Worm (Caenorhabditis elegans) whole organism, L2 larva: ENCODE data around the gene lin-29.

ENCODE experiments used
- R02D3.7 ChIP-seq: fragments of 150-350 bp; optimal IDR thresholded peaks from 2 replicates; lab custom pipeline; 2014; ENCODE audit warnings: missing biosample characterization, missing genetic modification characterization
- Y55F3AM.14 ChIP-seq: fragments of 200-800 bp; sonication (Bioruptor generic); optimal IDR thresholded peaks from 2 replicates; lab custom pipeline; 2018; ENCODE audit warnings: mild to moderate bottlenecking, missing genetic modification characterization, missing compliant biosample characterization
- alr-1 ChIP-seq: fragments of 150-350 bp; optimal IDR thresholded peaks from 2 replicates; lab custom pipeline; 2014; ENCODE audit warnings: missing biosample characterization, missing genetic modification characterization
- aly-2 ChIP-seq: fragments of 150-350 bp; optimal IDR thresholded peaks from 2 replicates; lab custom pipeline; 2014; ENCODE audit warnings: missing biosample characterization, missing genetic modification characterization
- blmp-1 ChIP-seq: sonication (generic microtip); optimal IDR thresholded peaks from 2 replicates; lab custom pipeline; 2017; ENCODE audit warnings: missing genetic modification characterization, mild to moderate bottlenecking, missing compliant biosample characterization, antibody characterized with exemption, moderate library complexity; ENCODE audit not compliant: insufficient read depth
- crh-2 ChIP-seq: sonication (generic microtip); optimal IDR thresholded peaks from 2 replicates; lab custom pipeline; 2017; ENCODE audit warnings: missing biosample characterization, missing genetic modification characterization
- dmd-4 ChIP-seq: sonication (generic microtip); optimal IDR thresholded peaks from 2 replicates; lab custom pipeline; 2017; ENCODE audit warnings: missing biosample characterization, missing genetic modification characterization
- egl-27 ChIP-seq: sonication (generic microtip); optimal IDR thresholded peaks from 3 replicates; lab custom pipeline; 2017; ENCODE audit warnings: missing biosample characterization, missing genetic modification reagents, missing genetic modification characterization
- elt-1 ChIP-seq: fragments of 150-350 bp; optimal IDR thresholded peaks from 2 replicates; lab custom pipeline; 2014; ENCODE audit warnings: missing biosample characterization, missing genetic modification characterization
- elt-3 ChIP-seq: sonication (generic microtip); optimal IDR thresholded peaks from 2 replicates; lab custom pipeline; 2017; ENCODE audit warnings: missing biosample characterization, missing genetic modification characterization
- lin-13 ChIP-seq: fragments of 150-350 bp; optimal IDR thresholded peaks from 2 replicates; lab custom pipeline; 2014; ENCODE audit warnings: missing biosample characterization, missing genetic modification reagents, missing genetic modification characterization
- lin-39 ChIP-seq: fragments of 150-350 bp; optimal IDR thresholded peaks from 2 replicates; lab custom pipeline; 2014; ENCODE audit warnings: missing biosample characterization, missing genetic modification reagents, missing genetic modification characterization
- lsy-2 ChIP-seq, 2 experiments: fragments of 150-350 bp in 1 of 2; sonication (generic microtip) in 1 of 2; optimal IDR thresholded peaks; 2 replicates each; lab custom pipeline; 2014 to 2017; ENCODE audit warnings: missing biosample characterization in 2 of 2, missing genetic modification characterization in 2 of 2
- nhr-10 ChIP-seq: sonication (generic microtip); optimal IDR thresholded peaks from 2 replicates; lab custom pipeline; 2017; ENCODE audit warnings: missing biosample characterization, missing genetic modification characterization
- nhr-11 ChIP-seq: fragments of 150-350 bp; optimal IDR thresholded peaks from 2 replicates; lab custom pipeline; 2014; ENCODE audit warnings: missing biosample characterization, missing genetic modification characterization
- nhr-12 ChIP-seq: fragments of 150-350 bp; optimal IDR thresholded peaks from 2 replicates; lab custom pipeline; 2014; ENCODE audit warnings: missing biosample characterization, missing genetic modification characterization
- nhr-129 ChIP-seq: fragments of 150-350 bp; optimal IDR thresholded peaks from 2 replicates; lab custom pipeline; 2014; ENCODE audit warnings: missing biosample characterization, missing genetic modification characterization
- nhr-21 ChIP-seq: fragments of 150-350 bp; optimal IDR thresholded peaks from 2 replicates; lab custom pipeline; 2014; ENCODE audit warnings: missing biosample characterization, missing genetic modification characterization
- nhr-237 ChIP-seq: fragments of 150-350 bp; optimal IDR thresholded peaks from 2 replicates; lab custom pipeline; 2014; ENCODE audit warnings: missing biosample characterization, missing genetic modification characterization
- nhr-6 ChIP-seq: fragments of 150-350 bp; optimal IDR thresholded peaks from 2 replicates; lab custom pipeline; 2014; ENCODE audit warnings: missing biosample characterization, missing genetic modification characterization
- nhr-77 ChIP-seq: fragments of 150-350 bp; optimal IDR thresholded peaks from 2 replicates; lab custom pipeline; 2014; ENCODE audit warnings: missing biosample characterization, missing genetic modification characterization
- skn-1 ChIP-seq: sonication (generic microtip); optimal IDR thresholded peaks from 2 replicates; lab custom pipeline; 2017; ENCODE audit warnings: missing biosample characterization, missing genetic modification characterization
- sma-3 ChIP-seq: sonication (generic microtip); optimal IDR thresholded peaks from 2 replicates; lab custom pipeline; 2016; ENCODE audit warnings: missing genetic modification reagents, missing genetic modification characterization, missing compliant biosample characterization
- snpc-4 ChIP-seq: fragments of 150-350 bp; optimal IDR thresholded peaks from 2 replicates; lab custom pipeline; 2014; ENCODE audit warnings: missing biosample characterization, missing genetic modification characterization

lin-29 gene

ce11 chrII:11868893-11869292 is 66.2 kb downstream of the lin-29 start:
- no peak for TF ChIP-seq skn-1 (tag; lab: Kevin White, UChicago)
- TF ChIP-seq nhr-6: no peak
- TF ChIP-seq nhr-11 (tag; lab: Kevin White, UChicago): no peak
- TF ChIP-seq nhr-21 (tag; lab: Kevin White, UChicago): no peak
- no peak for TF ChIP-seq nhr-77
- no peak for TF ChIP-seq egl-27 (tag; lab: Kevin White, UChicago)
- TF ChIP-seq lin-13: no peak
- no peak for TF ChIP-seq blmp-1 (tag; lab: Kevin White, UChicago)
- TF ChIP-seq nhr-12: no peak
- no peak for TF ChIP-seq nhr-129 (tag; lab: Kevin White, UChicago)
- TF ChIP-seq dmd-4 (tag; lab: Kevin White, UChicago): no peak
- TF ChIP-seq nhr-10 (tag; lab: Kevin White, UChicago): no peak
- TF ChIP-seq aly-2 (tag; lab: Kevin White, UChicago): no peak
- no peak for TF ChIP-seq elt-1 (tag; lab: Kevin White, UChicago)
- no peak for TF ChIP-seq Y55F3AM.14 (GFP tag; lab: Kevin White, UChicago)
- no peak for TF ChIP-seq snpc-4 (tag; lab: Kevin White, UChicago)
- no peak for TF ChIP-seq crh-2 (tag; lab: Kevin White, UChicago)
- no peak for TF ChIP-seq R02D3.7
- TF ChIP-seq lin-39: no peak
- no peak for TF ChIP-seq elt-3 (tag; lab: Kevin White, UChicago)

- TF ChIP-seq snpc-4 (tag; lab: Kevin White, UChicago): no peak
- TF ChIP-seq sma-3: no peak
- no peak for TF ChIP-seq alr-1
- no peak for TF ChIP-seq crh-2 (tag; lab: Kevin White, UChicago)
- TF ChIP-seq nhr-11 (tag; lab: Kevin White, UChicago): no peak
- TF ChIP-seq nhr-237 (tag; lab: Kevin White, UChicago): no peak
- TF ChIP-seq lsy-2 (tag; optimal IDR thresholded peaks at IDR 0.05; lab: Kevin White, UChicago): no peak
Measured at ce11 chrII:11868234-11868633, 66.9 kb downstream of the lin-29 start, which contains the start of gene col-84. col-84 (plus strand) TSS chrII:11868534.
